Worm (Caenorhabditis elegans): Measurements from ENCODE around the gene ceh-74.
"Not testable (repeated sequence)": the region's sequence is repeated elsewhere in the genome, so short reads cannot be mapped to it uniquely, and the experiment has no call there.

DNA sequence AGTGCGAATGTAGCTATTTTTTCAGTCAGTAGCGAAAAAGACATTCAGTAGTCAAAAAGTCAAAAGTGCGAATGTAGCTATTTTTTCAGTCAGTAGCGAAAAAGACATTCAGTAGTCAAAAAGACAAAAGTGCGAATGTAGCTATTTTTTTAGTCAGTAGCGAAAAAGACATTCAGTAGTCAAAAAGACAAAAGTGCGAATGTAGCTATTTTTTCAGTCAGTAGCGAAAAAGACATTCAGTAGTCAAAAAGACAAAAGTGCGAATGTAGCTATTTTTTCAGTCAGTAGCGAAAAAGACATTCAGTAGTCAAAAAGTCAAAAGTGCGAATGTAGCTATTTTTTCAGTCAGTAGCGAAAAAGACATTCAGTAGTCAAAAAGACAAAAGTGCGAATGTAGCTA is 27.3 kb downstream of the ceh-74 start, which contains the start of gene T16A9.3:
- TF ChIP-seq nhr-11 (tag; optimal IDR thresholded peaks at IDR 0.05); snpc-4 (tag; optimal IDR thresholded peaks at IDR 0.05); Y55F3AM.14 (GFP tag; optimal IDR thresholded peaks at IDR 0.05); mab-5 (tag; optimal IDR thresholded peaks at IDR 0.05): not testable (repeated sequence)
